Worm (Caenorhabditis elegans) whole organism, young adult: ENCODE data around the gene vit-2.
A peak's percentile ranks its signal among the peaks of the same experiment; 100 is the strongest.

Source experiments
- B0261.1 ChIP-seq: sonication (generic microtip); optimal IDR thresholded peaks from 2 replicates; lab custom pipeline; 2016; ENCODE audit warnings: mild to moderate bottlenecking, missing genetic modification characterization, moderate library complexity, missing compliant biosample characterization
- D2030.7 ChIP-seq: fragments of 200-800 bp; sonication (Bioruptor generic); IDR thresholded peaks from 2 replicates; pipeline ENCODE4 v1.3.6; 2022; ENCODE audit warnings: missing genetic modification reagents, missing genetic modification characterization, missing compliant biosample characterization
- F39B2.1 ChIP-seq: fragments of 200-800 bp; sonication (Bioruptor generic); IDR thresholded peaks from 2 replicates; pipeline ENCODE4 v1.3.6; 2022; ENCODE audit warnings: missing genetic modification reagents, missing genetic modification characterization, missing compliant biosample characterization
- K12H6.12 ChIP-seq: fragments of 200-800 bp; sonication (Bioruptor generic); optimal IDR thresholded peaks from 2 replicates; lab custom pipeline; 2018; ENCODE audit warnings: mild to moderate bottlenecking, missing genetic modification characterization, missing compliant biosample characterization
- Y67H2A.10 ChIP-seq: fragments of 200-800 bp; sonication (Bioruptor generic); conservative IDR thresholded peaks from 2 replicates; pipeline ENCODE4 v1.3.6; 2022; ENCODE audit warnings: missing genetic modification reagents, missing genetic modification characterization, missing compliant biosample characterization
- Y79H2A.3 ChIP-seq: fragments of 200-800 bp; sonication (Bioruptor generic); conservative IDR thresholded peaks from 2 replicates; pipeline ENCODE4 v1.3.6; 2022; ENCODE audit warnings: missing genetic modification reagents, missing genetic modification characterization, missing compliant biosample characterization
- athp-1 ChIP-seq: sonication (generic microtip); optimal IDR thresholded peaks from 2 replicates; lab custom pipeline; 2017; ENCODE audit warnings: mild to moderate bottlenecking, missing genetic modification characterization, missing compliant biosample characterization
- attf-5 ChIP-seq: fragments of 200-800 bp; sonication (Bioruptor generic); optimal IDR thresholded peaks from 2 replicates; lab custom pipeline; 2018; ENCODE audit warnings: mild to moderate bottlenecking, missing genetic modification characterization, missing compliant biosample characterization
- ceh-100 ChIP-seq: fragments of 200-800 bp; sonication (Bioruptor generic); IDR thresholded peaks from 2 replicates; pipeline ENCODE4 v1.3.6; 2022; ENCODE audit warnings: missing genetic modification reagents, missing genetic modification characterization, missing compliant biosample characterization
- ceh-27 ChIP-seq: fragments of 200-800 bp; sonication (Bioruptor generic); optimal IDR thresholded peaks from 2 replicates; lab custom pipeline; 2018; ENCODE audit warnings: mild to moderate bottlenecking, missing genetic modification characterization, moderate library complexity, missing compliant biosample characterization
- ceh-40 ChIP-seq: fragments of 200-800 bp; sonication (Bioruptor generic); IDR thresholded peaks from 2 replicates; pipeline ENCODE4 v1.3.6; 2022; ENCODE audit warnings: missing genetic modification characterization, missing compliant biosample characterization
- dox-1 ChIP-seq: fragments of 200-800 bp; sonication (Bioruptor generic); IDR thresholded peaks from 2 replicates; pipeline ENCODE4 v1.3.6; 2022; ENCODE audit warnings: missing genetic modification reagents, missing genetic modification characterization, missing compliant biosample characterization
- dpl-1 ChIP-seq: fragments of 150-350 bp; optimal IDR thresholded peaks from 2 replicates; lab custom pipeline; 2014; ENCODE audit warnings: missing biosample characterization, missing genetic modification reagents, missing genetic modification characterization
- egrh-3 ChIP-seq: fragments of 200-800 bp; sonication (Bioruptor generic); IDR thresholded peaks from 2 replicates; pipeline ENCODE4 v1.3.6; 2022; ENCODE audit warnings: missing genetic modification reagents, missing genetic modification characterization, missing compliant biosample characterization
- hmg-1.2 ChIP-seq: fragments of 200-800 bp; sonication (Bioruptor generic); IDR thresholded peaks from 2 replicates; pipeline ENCODE4 v1.3.6; 2022; ENCODE audit warnings: missing genetic modification reagents, missing genetic modification characterization, missing compliant biosample characterization
- lir-1 ChIP-seq: fragments of 200-800 bp; sonication (Bioruptor generic); conservative IDR thresholded peaks from 2 replicates; pipeline ENCODE4 v1.3.6; 2022; ENCODE audit warnings: missing genetic modification reagents, missing genetic modification characterization, missing compliant biosample characterization
- madf-10 ChIP-seq: sonication (generic microtip); optimal IDR thresholded peaks from 2 replicates; lab custom pipeline; 2016; ENCODE audit warnings: mild to moderate bottlenecking, missing genetic modification characterization, missing compliant biosample characterization
- madf-6 ChIP-seq: fragments of 200-800 bp; sonication (Bioruptor generic); IDR thresholded peaks from 2 replicates; pipeline ENCODE4 v1.3.6; 2022; ENCODE audit warnings: missing genetic modification reagents, missing genetic modification characterization, missing compliant biosample characterization
- madf-8 ChIP-seq: fragments of 200-800 bp; sonication (Bioruptor generic); conservative IDR thresholded peaks from 2 replicates; pipeline ENCODE4 v1.3.6; 2022; ENCODE audit warnings: missing genetic modification reagents, missing genetic modification characterization, missing compliant biosample characterization
- nfya-2 ChIP-seq: fragments of 200-800 bp; sonication (Bioruptor generic); IDR thresholded peaks from 2 replicates; pipeline ENCODE4 v1.3.6; 2022; ENCODE audit warnings: missing genetic modification reagents, missing genetic modification characterization, missing compliant biosample characterization
- nhr-90 ChIP-seq: sonication (generic microtip); optimal IDR thresholded peaks from 2 replicates; lab custom pipeline; 2016; ENCODE audit warnings: missing genotype, mild to moderate bottlenecking, missing genetic modification characterization, missing compliant biosample characterization
- pbrm-1 ChIP-seq: fragments of 200-800 bp; sonication (Bioruptor generic); IDR thresholded peaks from 2 replicates; pipeline ENCODE4 v1.3.6; 2022; ENCODE audit warnings: missing genetic modification reagents, missing genetic modification characterization, missing compliant biosample characterization
- pha-4 ChIP-seq: fragments of 150-350 bp; sonication (generic microtip); optimal IDR thresholded peaks from 2 replicates; lab custom pipeline; 2014; ENCODE audit warnings: missing biosample characterization, missing genetic modification reagents, missing genetic modification characterization
- rec-8 ChIP-seq, 2 experiments: sonication (generic microtip); optimal IDR thresholded peaks; 2 replicates each; lab custom pipeline; 2016; ENCODE audit warnings: mild to moderate bottlenecking in 2 of 2, missing genetic modification characterization in 2 of 2, missing genetic modification reagents in 2 of 2, missing genotype in 2 of 2, missing biosample characterization in 1 of 2, missing compliant biosample characterization in 1 of 2, moderate library complexity in 1 of 2
- repo-1 ChIP-seq: sonication (generic microtip); optimal IDR thresholded peaks from 2 replicates; lab custom pipeline; 2017; ENCODE audit warnings: mild to moderate bottlenecking, missing genetic modification characterization, missing compliant biosample characterization
- snpc-1.1 ChIP-seq: sonication (generic microtip); optimal IDR thresholded peaks from 2 replicates; lab custom pipeline; 2017; ENCODE audit warnings: missing genetic modification characterization, mild to moderate bottlenecking, missing compliant biosample characterization, antibody characterized with exemption, moderate library complexity, missing genotype, missing genetic modification reagents; ENCODE audit not compliant: insufficient read depth
- tbx-9 ChIP-seq: sonication (generic microtip); optimal IDR thresholded peaks from 2 replicates; lab custom pipeline; 2016; ENCODE audit warnings: borderline replicate concordance, missing genetic modification characterization, inconsistent platforms, missing compliant biosample characterization
- zim-3 ChIP-seq: sonication (generic microtip); optimal IDR thresholded peaks from 2 replicates; lab custom pipeline; 2017; ENCODE audit warnings: mild to moderate bottlenecking, missing genetic modification characterization, moderate library complexity, missing compliant biosample characterization
- ztf-18 ChIP-seq: sonication (generic microtip); optimal IDR thresholded peaks from 2 replicates; lab custom pipeline; 2016; ENCODE audit warnings: missing genotype, mild to moderate bottlenecking, missing genetic modification characterization, missing compliant biosample characterization
- ztf-28 ChIP-seq: fragments of 200-800 bp; sonication (Bioruptor generic); IDR thresholded peaks from 2 replicates; pipeline ENCODE4 v1.3.6; 2022; ENCODE audit warnings: missing genetic modification reagents, missing genetic modification characterization, missing compliant biosample characterization
- ztf-3 ChIP-seq: fragments of 200-800 bp; sonication (Bioruptor generic); optimal IDR thresholded peaks from 2 replicates; lab custom pipeline; 2018; ENCODE audit warnings: mild to moderate bottlenecking, missing genetic modification characterization, missing compliant biosample characterization
- ztf-6 ChIP-seq: fragments of 200-800 bp; sonication (Bioruptor generic); IDR thresholded peaks from 2 replicates; pipeline ENCODE4 v1.3.6; 2022; ENCODE audit warnings: missing genetic modification reagents, missing genetic modification characterization, missing compliant biosample characterization

The vit-2 gene

ce11 chrX:5140177-5140576, 39.3 kb downstream of the vit-2 start:
- TF ChIP-seq attf-5 (GFP tag; lab: Kevin White, UChicago) (no peak), tbx-9 (tag; lab: Kevin White, UChicago) (no peak), rec-8 (tag; optimal IDR thresholded peaks at IDR 0.05; lab: Kevin White, UChicago) (no peak), K12H6.12 (peak; percentile 68), nfya-2 (GFP tag; lab: Robert Waterston, UW) (no peak), egrh-3 (peak; percentile 56; the same call in 1 of the 2 replicates), hmg-1.2 (GFP tag; lab: Robert Waterston, UW) (peak; percentile 25; the same call in 1 of the 2 replicates), ceh-27 (peak; percentile 38), ztf-28 (GFP tag; lab: Robert Waterston, UW) (no peak), madf-6 (GFP tag; lab: Robert Waterston, UW) (no peak), ceh-40 (no peak), Y79H2A.3 (GFP tag; lab: Robert Waterston, UW) (no peak)

- TF ChIP-seq madf-8 (GFP tag; lab: Robert Waterston, UW), result no peak
- no peak for TF ChIP-seq B0261.1 (tag; lab: Kevin White, UChicago)
- TF ChIP-seq ztf-3, result no peak
- no peak for TF ChIP-seq ceh-100
- TF ChIP-seq ztf-6 (GFP tag; lab: Robert Waterston, UW), result no peak
- no peak for TF ChIP-seq snpc-1.1 (tag; lab: Kevin White, UChicago)
- no peak for TF ChIP-seq nhr-90 (tag; lab: Kevin White, UChicago)
Observed at ce11 chrX:5142403-5142802, 41.6 kb downstream of the vit-2 start.

- no peak for TF ChIP-seq zim-3 (tag; lab: Kevin White, UChicago)
Observed at ce11 chrX:5147918-5148317, 47.1 kb downstream of the vit-2 start, which contains the start of gene C31H2.14. Gene C31H2.14, plus strand, starts transcription at chrX:5148218.

- TF ChIP-seq zim-3 (tag; lab: Kevin White, UChicago), result no peak
- no peak for TF ChIP-seq repo-1
- no peak for TF ChIP-seq ztf-18
- no peak for TF ChIP-seq D2030.7 (GFP tag; lab: Robert Waterston, UW)
- TF ChIP-seq madf-10 (tag; lab: Kevin White, UChicago), result no peak
- no peak for TF ChIP-seq dpl-1
- TF ChIP-seq tbx-9 (tag; lab: Kevin White, UChicago), result no peak
- TF ChIP-seq F39B2.1 (GFP tag; lab: Robert Waterston, UW), result no peak
- no peak for TF ChIP-seq ztf-28 (GFP tag; lab: Robert Waterston, UW)
- no peak for TF ChIP-seq athp-1 (tag; lab: Kevin White, UChicago)
Observed at ce11 chrX:5150389-5150788, 49.5 kb downstream of the vit-2 start, which contains the start of gene dpy-8. Gene dpy-8, minus strand, starts transcription at chrX:5150476.

- TF ChIP-seq lir-1 (no peak), pha-4 (tag; lab: Kevin White, UChicago) (no peak), D2030.7 (GFP tag; lab: Robert Waterston, UW) (no peak), pbrm-1 (no peak), ztf-28 (GFP tag; lab: Robert Waterston, UW) (no peak), dox-1 (no peak), Y67H2A.10 (GFP tag; lab: Robert Waterston, UW) (no peak)
Observed at ce11 chrX:5151403-5151802, 50.6 kb downstream of the vit-2 start.
